Fruit fly (Drosophila melanogaster) whole organism, pupa: ENCODE measurements around the gene stg.

ENCODE experiments used
- CG10348 ChIP-seq: fragments of 200-800 bp; sonication (Bioruptor generic); IDR thresholded peaks from 2 replicates; pipeline ENCODE4 v1.3.6; 2022; ENCODE audit warnings: missing biosample characterization, missing genetic modification characterization
- CG15710 ChIP-seq: fragments of 200-800 bp; sonication (Bioruptor generic); optimal IDR thresholded peaks from 2 replicates; lab custom pipeline; 2018; ENCODE audit warnings: missing biosample characterization, mild to moderate bottlenecking, missing genetic modification characterization, moderate library complexity
- CG17806 ChIP-seq: fragments of 200-800 bp; sonication (Bioruptor generic); optimal IDR thresholded peaks from 2 replicates; lab custom pipeline; 2018; ENCODE audit warnings: missing biosample characterization, mild to moderate bottlenecking, missing genetic modification characterization, moderate library complexity
- CG32121 ChIP-seq: fragments of 200-800 bp; sonication (Bioruptor generic); IDR thresholded peaks from 2 replicates; pipeline ENCODE4 v1.3.6; 2022; ENCODE audit warnings: missing biosample characterization, missing genetic modification characterization
- CG9948 ChIP-seq: fragments of 200-800 bp; sonication (Bioruptor generic); optimal IDR thresholded peaks from 2 replicates; lab custom pipeline; 2018; ENCODE audit warnings: missing biosample characterization, mild to moderate bottlenecking, missing genetic modification characterization, moderate library complexity
- D1 ChIP-seq: fragments of 200-800 bp; sonication (Bioruptor generic); optimal IDR thresholded peaks from 2 replicates; lab custom pipeline; 2018; ENCODE audit warnings: missing biosample characterization, mild to moderate bottlenecking, missing genetic modification characterization, moderate library complexity
- EcR ChIP-seq: fragments of 200-800 bp; sonication (Bioruptor generic); optimal IDR thresholded peaks from 3 replicates; lab custom pipeline; 2019; ENCODE audit warnings: missing biosample characterization, missing genetic modification characterization, mild to moderate bottlenecking, moderate library complexity, missing genetic modification reagents
- Ets98B ChIP-seq: fragments of 200-800 bp; sonication (Bioruptor generic); IDR thresholded peaks from 2 replicates; pipeline ENCODE4 v1.3.6; 2022; ENCODE audit warnings: missing biosample characterization, missing genetic modification characterization
- Pif1B ChIP-seq: fragments of 200-800 bp; sonication (Bioruptor generic); optimal IDR thresholded peaks from 3 replicates; lab custom pipeline; 2016; ENCODE audit warnings: missing biosample characterization, missing genetic modification characterization
- Snoo ChIP-seq: fragments of 200-800 bp; sonication (Bioruptor generic); optimal IDR thresholded peaks from 3 replicates; lab custom pipeline; 2017; ENCODE audit warnings: missing biosample characterization, mild to moderate bottlenecking, missing genetic modification characterization, inconsistent platforms
- fd96Ca ChIP-seq: fragments of 200-800 bp; sonication (Bioruptor generic); IDR thresholded peaks from 3 replicates; pipeline ENCODE4 v1.3.6; 2022; ENCODE audit warnings: missing biosample characterization, missing genetic modification characterization
- gl ChIP-seq: fragments of 200-800 bp; sonication (Bioruptor generic); optimal IDR thresholded peaks from 2 replicates; lab custom pipeline; 2018; ENCODE audit warnings: missing biosample characterization, mild to moderate bottlenecking, missing genetic modification characterization

DNA sequence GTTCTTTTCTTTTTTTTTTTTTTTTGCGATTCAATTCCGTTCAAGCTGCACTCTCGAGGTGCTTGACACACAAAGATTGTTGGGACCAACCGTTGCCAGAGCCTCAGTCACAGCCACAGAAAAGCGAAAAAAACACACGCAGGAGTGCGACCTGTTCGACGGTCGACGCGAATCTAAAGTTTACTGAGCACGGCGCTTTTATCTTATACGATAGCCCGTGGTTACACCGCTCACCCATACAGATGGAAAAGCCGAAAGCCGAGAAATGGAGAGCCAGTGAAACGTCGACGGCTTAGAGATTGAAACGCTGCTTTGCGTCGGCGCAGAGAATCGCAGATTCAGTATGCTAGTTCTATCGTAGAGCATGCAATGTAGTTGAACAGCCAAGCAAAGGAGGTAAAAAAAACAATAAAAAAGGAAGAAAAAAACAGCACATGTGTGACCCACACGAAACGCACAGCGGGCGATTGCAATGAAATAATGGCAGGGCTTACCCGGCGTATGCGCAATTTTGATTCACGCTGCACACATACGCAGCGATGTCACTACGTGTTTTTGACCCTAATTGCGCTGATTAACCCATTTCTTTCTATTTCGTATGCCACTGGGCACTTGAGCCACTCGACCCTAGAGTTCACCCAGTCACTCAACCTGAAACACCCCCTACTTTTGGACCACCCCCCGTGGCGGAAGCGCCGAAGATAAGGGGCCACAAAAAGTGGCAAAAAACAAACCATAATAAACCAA lies 5.2 kb downstream of the stg start, which contains the start of gene SP1029:
- peak; percentile 68 for TF ChIP-seq EcR (GFP tag; lab: Kevin White, UChicago)
- TF ChIP-seq fd96Ca (GFP tag; lab: Robert Waterston, UW): peak; percentile 38; the same call in 2 of the 3 replicates
- no peak for TF ChIP-seq D1 (tag; lab: Kevin White, UChicago)
- no peak for TF ChIP-seq CG9948 (tag; lab: Kevin White, UChicago)
- TF ChIP-seq Pif1B (GFP tag; lab: Kevin White, UChicago): no peak
- no peak for TF ChIP-seq gl (tag; lab: Kevin White, UChicago)
- no peak for TF ChIP-seq CG10348
- TF ChIP-seq CG32121 (GFP tag; lab: Robert Waterston, UW): no peak
- TF ChIP-seq Ets98B (GFP tag; lab: Robert Waterston, UW): peak; percentile 38; the same call in 1 of the 2 replicates
- TF ChIP-seq Snoo (tag; lab: Kevin White, UChicago): no peak
- no peak for TF ChIP-seq CG17806
- no peak for TF ChIP-seq CG15710 (tag; lab: Kevin White, UChicago)
